Fruit fly (Drosophila melanogaster) Kc167 (cell line): Measurements from ENCODE around the gene Manf.

Experiments used
- Myc ChIP-seq: fragments of >200 bp; optimal IDR thresholded peaks from 2 replicates; lab custom pipeline; 2017; ENCODE audit warnings: missing external identifiers
- Sin3A ChIP-seq: fragments of >200 bp; optimal IDR thresholded peaks from 2 replicates; lab custom pipeline; 2018; ENCODE audit warnings: missing external identifiers
- h ChIP-seq: fragments of >200 bp; optimal IDR thresholded peaks from 3 replicates; lab custom pipeline; 2018; ENCODE audit warnings: missing external identifiers
- psq ChIP-seq: fragments of >200 bp; optimal IDR thresholded peaks from 2 replicates; lab custom pipeline; 2017; ENCODE audit warnings: missing external identifiers
- ttk ChIP-seq: sonication (Bioruptor generic); optimal IDR thresholded peaks from 2 replicates; lab custom pipeline; 2017; ENCODE audit warnings: missing external identifiers

DNA sequence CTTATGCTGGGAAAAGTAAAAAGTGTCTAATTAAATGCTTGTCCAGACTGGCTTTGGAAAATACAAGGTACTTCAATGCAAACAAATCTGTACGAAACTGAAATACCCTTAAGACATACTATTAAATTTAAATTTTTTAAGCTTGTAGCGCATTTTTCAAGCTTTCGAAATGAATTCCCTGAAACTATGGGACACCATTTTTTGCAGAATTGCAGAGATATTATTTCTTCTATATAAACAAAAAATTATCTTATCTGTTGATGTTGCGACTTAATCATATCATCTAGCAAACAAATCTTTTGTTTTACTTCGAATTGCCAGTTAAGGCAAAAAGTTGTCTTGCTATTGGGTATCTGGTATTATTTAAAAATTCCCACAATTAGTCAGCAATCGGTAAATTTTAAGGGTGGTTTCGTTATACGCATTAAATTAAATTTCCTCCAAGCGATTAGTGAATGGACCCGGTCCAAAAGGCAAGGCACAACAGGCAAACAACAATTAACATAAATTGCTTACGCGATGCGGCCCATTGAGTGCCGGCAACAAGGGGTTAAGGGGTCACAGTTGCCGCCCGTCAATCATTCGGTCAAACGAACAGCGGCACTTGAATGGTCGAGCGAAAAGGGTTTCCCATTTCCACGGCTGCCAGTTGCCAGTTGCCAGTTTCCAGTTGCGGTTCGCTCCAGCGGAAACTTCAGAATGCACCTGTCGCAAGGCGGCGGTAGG lies 12.7 kb upstream of the Manf start:
- TF ChIP-seq Myc (no peak), ttk (lab: Kevin White, UChicago) (no peak), Sin3A (no peak), h (no peak), psq (lab: Kevin White, UChicago) (no peak)
